Worm (Caenorhabditis elegans): ENCODE measurements around the gene tsp-10.

DNA sequence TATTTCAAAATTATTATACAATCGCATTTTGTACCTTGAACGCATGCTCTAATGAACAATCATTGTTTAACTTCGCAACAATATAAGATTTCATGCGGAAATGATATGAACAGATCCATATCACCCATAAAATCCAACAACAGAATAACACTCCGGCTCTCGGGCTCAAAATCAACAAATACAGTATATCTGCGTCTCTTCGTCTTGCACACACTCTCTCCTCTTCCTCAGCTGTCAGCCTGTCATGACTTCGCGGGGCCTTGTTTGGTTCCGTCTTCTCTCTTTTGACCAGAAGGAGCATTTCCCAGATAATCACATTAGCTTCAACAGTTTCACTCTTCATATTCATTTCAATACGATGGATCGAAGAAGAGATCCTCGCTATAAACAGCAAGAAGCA lies 37.8 kb downstream of the tsp-10 start, which contains the start of gene F41G3.3:
- TF ChIP-seq hlh-15 (tag; optimal IDR thresholded peaks at IDR 0.05) (no peak), nhr-11 (tag; optimal IDR thresholded peaks at IDR 0.05) (no peak), che-1 (tag; optimal IDR thresholded peaks at IDR 0.05) (no peak), lin-11 (tag; optimal IDR thresholded peaks at IDR 0.05) (no peak), hlh-8 (tag; optimal IDR thresholded peaks at IDR 0.05) (no peak), ahr-1 (tag; optimal IDR thresholded peaks at IDR 0.05) (no peak), zip-5 (tag; optimal IDR thresholded peaks at IDR 0.05) (no peak), tbx-7 (tag; optimal IDR thresholded peaks at IDR 0.05) (no peak), dmd-4 (tag; optimal IDR thresholded peaks at IDR 0.05; ENCODE audit: borderline replicate concordance) (no peak), syd-9 (tag; optimal IDR thresholded peaks at IDR 0.05) (no peak), fax-1 (tag; optimal IDR thresholded peaks at IDR 0.05) (no peak), fkh-10 (GFP tag; optimal IDR thresholded peaks at IDR 0.05) (no peak), ceh-2 (tag; optimal IDR thresholded peaks at IDR 0.05) (no peak)
